Fruit fly (Drosophila melanogaster): Measurements from ENCODE around the gene CG11905.

DNA sequence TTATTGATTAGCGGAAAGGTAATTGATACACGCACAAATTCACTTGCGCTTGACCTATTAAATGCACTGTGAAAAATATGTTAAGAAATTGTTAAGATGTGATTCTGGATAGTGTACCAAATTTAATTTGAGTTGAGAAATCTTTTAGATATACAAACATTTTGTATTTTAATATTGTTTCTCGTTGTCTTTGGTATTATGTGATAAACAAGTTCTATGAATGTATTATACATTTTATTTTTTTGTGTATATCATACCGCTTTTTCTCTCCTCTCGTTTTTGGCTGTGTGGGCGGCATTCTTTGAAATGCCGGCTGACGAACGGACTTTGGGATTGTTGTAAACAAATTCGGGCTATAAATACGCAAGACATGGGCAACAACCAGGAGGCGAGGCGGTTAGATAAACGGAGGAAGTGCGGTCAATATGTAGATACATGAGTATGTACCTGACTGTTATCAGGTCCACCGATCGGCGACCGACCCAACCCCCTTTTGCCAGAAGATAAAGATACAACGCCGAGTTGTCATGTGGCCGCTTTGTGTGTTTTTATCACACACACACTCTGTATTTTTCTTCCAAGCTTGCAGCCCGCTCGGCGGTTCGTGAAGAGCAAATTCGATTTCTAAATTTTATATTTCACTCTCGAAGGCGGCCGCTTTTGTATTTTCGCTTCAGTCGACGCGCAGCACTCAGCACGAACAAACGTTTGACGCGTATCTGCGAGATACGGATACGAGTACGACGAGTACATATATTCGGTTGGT is 21.6 kb upstream of the CG11905 start:
- TF ChIP-seq Snoo (tag; optimal IDR thresholded peaks at IDR 0.05) (no peak), fd96Ca (GFP tag; IDR thresholded peaks at IDR 0.05) (no peak), CG34367 (tag; optimal IDR thresholded peaks at IDR 0.05) (no peak), CG32121 (GFP tag; IDR thresholded peaks at IDR 0.05) (peak; percentile 9; the same call in 1 of the 2 replicates), Ets98B (GFP tag; IDR thresholded peaks at IDR 0.05) (no peak), Pif1A (GFP tag; optimal IDR thresholded peaks at IDR 0.05) (peak; percentile 31), CG17806 (tag; optimal IDR thresholded peaks at IDR 0.05) (peak; percentile 20), CG8301 (tag; optimal IDR thresholded peaks at IDR 0.05) (no peak)
